Worm (Caenorhabditis elegans) whole organism, L2 larva: ENCODE results near the gene F19C6.5.

Experiments used
- C34F6.9 ChIP-seq: fragments of 150-350 bp; optimal IDR thresholded peaks from 2 replicates; lab custom pipeline; 2014; ENCODE audit warnings: missing biosample characterization, missing genetic modification characterization
- F13H6.1 ChIP-seq: sonication (generic microtip); optimal IDR thresholded peaks from 2 replicates; lab custom pipeline; 2016; ENCODE audit warnings: missing genetic modification characterization, missing compliant biosample characterization
- R02D3.7 ChIP-seq: fragments of 150-350 bp; optimal IDR thresholded peaks from 2 replicates; lab custom pipeline; 2014; ENCODE audit warnings: missing biosample characterization, missing genetic modification characterization
- Y55F3AM.14 ChIP-seq: fragments of 200-800 bp; sonication (Bioruptor generic); optimal IDR thresholded peaks from 2 replicates; lab custom pipeline; 2018; ENCODE audit warnings: mild to moderate bottlenecking, missing genetic modification characterization, missing compliant biosample characterization
- ZK546.5 ChIP-seq: sonication (generic microtip); optimal IDR thresholded peaks from 2 replicates; lab custom pipeline; 2017; ENCODE audit warnings: missing biosample characterization, missing genetic modification characterization
- alr-1 ChIP-seq: fragments of 150-350 bp; optimal IDR thresholded peaks from 2 replicates; lab custom pipeline; 2014; ENCODE audit warnings: missing biosample characterization, missing genetic modification characterization
- aly-2 ChIP-seq: fragments of 150-350 bp; optimal IDR thresholded peaks from 2 replicates; lab custom pipeline; 2014; ENCODE audit warnings: missing biosample characterization, missing genetic modification characterization
- ama-1 ChIP-seq: fragments of 150-350 bp; optimal IDR thresholded peaks from 2 replicates; lab custom pipeline; 2018; ENCODE audit warnings: inconsistent platforms
- blmp-1 ChIP-seq: sonication (generic microtip); optimal IDR thresholded peaks from 2 replicates; lab custom pipeline; 2017; ENCODE audit warnings: missing genetic modification characterization, mild to moderate bottlenecking, missing compliant biosample characterization, antibody characterized with exemption, moderate library complexity; ENCODE audit not compliant: insufficient read depth
- ceh-16 ChIP-seq: fragments of 150-350 bp; optimal IDR thresholded peaks from 2 replicates; lab custom pipeline; 2014; ENCODE audit warnings: missing biosample characterization, missing genetic modification characterization
- ceh-82 ChIP-seq: fragments of 150-350 bp; optimal IDR thresholded peaks from 2 replicates; lab custom pipeline; 2014; ENCODE audit warnings: missing biosample characterization, missing genetic modification characterization
- crh-2 ChIP-seq: sonication (generic microtip); optimal IDR thresholded peaks from 2 replicates; lab custom pipeline; 2017; ENCODE audit warnings: missing biosample characterization, missing genetic modification characterization
- dmd-4 ChIP-seq: sonication (generic microtip); optimal IDR thresholded peaks from 2 replicates; lab custom pipeline; 2017; ENCODE audit warnings: missing biosample characterization, missing genetic modification characterization
- egl-27 ChIP-seq: sonication (generic microtip); optimal IDR thresholded peaks from 3 replicates; lab custom pipeline; 2017; ENCODE audit warnings: missing biosample characterization, missing genetic modification reagents, missing genetic modification characterization
- elt-1 ChIP-seq: fragments of 150-350 bp; optimal IDR thresholded peaks from 2 replicates; lab custom pipeline; 2014; ENCODE audit warnings: missing biosample characterization, missing genetic modification characterization
- elt-3 ChIP-seq: sonication (generic microtip); optimal IDR thresholded peaks from 2 replicates; lab custom pipeline; 2017; ENCODE audit warnings: missing biosample characterization, missing genetic modification characterization
- fos-1 ChIP-seq: fragments of 150-350 bp; optimal IDR thresholded peaks from 2 replicates; lab custom pipeline; 2014; ENCODE audit warnings: missing biosample characterization, missing genetic modification characterization
- gmeb-1 ChIP-seq: fragments of 150-350 bp; optimal IDR thresholded peaks from 2 replicates; lab custom pipeline; 2014; ENCODE audit warnings: missing biosample characterization, missing genetic modification characterization
- lin-11 ChIP-seq: fragments of 150-350 bp; sonication (generic microtip); optimal IDR thresholded peaks from 2 replicates; lab custom pipeline; 2014; ENCODE audit warnings: missing biosample characterization, missing genetic modification characterization, inconsistent platforms, mixed read lengths
- lin-13 ChIP-seq: fragments of 150-350 bp; optimal IDR thresholded peaks from 2 replicates; lab custom pipeline; 2014; ENCODE audit warnings: missing biosample characterization, missing genetic modification reagents, missing genetic modification characterization
- lsy-2 ChIP-seq, 2 experiments: fragments of 150-350 bp in 1 of 2; sonication (generic microtip) in 1 of 2; optimal IDR thresholded peaks; 2 replicates each; lab custom pipeline; 2014 to 2017; ENCODE audit warnings: missing biosample characterization in 2 of 2, missing genetic modification characterization in 2 of 2
- mab-5 ChIP-seq: fragments of 150-350 bp; optimal IDR thresholded peaks from 2 replicates; lab custom pipeline; 2014; ENCODE audit warnings: missing biosample characterization, missing genetic modification characterization
- mbf-1 ChIP-seq: sonication (generic microtip); optimal IDR thresholded peaks from 2 replicates; lab custom pipeline; 2017; ENCODE audit warnings: missing biosample characterization, missing genetic modification characterization
- mdl-1 ChIP-seq, 2 experiments: fragments of 150-350 bp in 1 of 2; sonication (generic microtip) in 1 of 2; optimal IDR thresholded peaks; 2 replicates each; lab custom pipeline; 2017; ENCODE audit warnings: missing biosample characterization in 2 of 2, missing genetic modification characterization in 2 of 2
- nhr-10 ChIP-seq: sonication (generic microtip); optimal IDR thresholded peaks from 2 replicates; lab custom pipeline; 2017; ENCODE audit warnings: missing biosample characterization, missing genetic modification characterization
- nhr-11 ChIP-seq: fragments of 150-350 bp; optimal IDR thresholded peaks from 2 replicates; lab custom pipeline; 2014; ENCODE audit warnings: missing biosample characterization, missing genetic modification characterization
- nhr-12 ChIP-seq: fragments of 150-350 bp; optimal IDR thresholded peaks from 2 replicates; lab custom pipeline; 2014; ENCODE audit warnings: missing biosample characterization, missing genetic modification characterization
- nhr-129 ChIP-seq: fragments of 150-350 bp; optimal IDR thresholded peaks from 2 replicates; lab custom pipeline; 2014; ENCODE audit warnings: missing biosample characterization, missing genetic modification characterization
- nhr-21 ChIP-seq: fragments of 150-350 bp; optimal IDR thresholded peaks from 2 replicates; lab custom pipeline; 2014; ENCODE audit warnings: missing biosample characterization, missing genetic modification characterization
- nhr-23 ChIP-seq: fragments of 150-350 bp; optimal IDR thresholded peaks from 2 replicates; lab custom pipeline; 2014; ENCODE audit warnings: missing biosample characterization, missing genetic modification reagents, missing genetic modification characterization
- nhr-237 ChIP-seq: fragments of 150-350 bp; optimal IDR thresholded peaks from 2 replicates; lab custom pipeline; 2014; ENCODE audit warnings: missing biosample characterization, missing genetic modification characterization
- nhr-25 ChIP-seq: fragments of 150-350 bp; sonication (generic microtip); optimal IDR thresholded peaks from 3 replicates; lab custom pipeline; 2014; ENCODE audit warnings: missing biosample characterization, missing genetic modification characterization
- nhr-6 ChIP-seq: fragments of 150-350 bp; optimal IDR thresholded peaks from 2 replicates; lab custom pipeline; 2014; ENCODE audit warnings: missing biosample characterization, missing genetic modification characterization
- nhr-77 ChIP-seq: fragments of 150-350 bp; optimal IDR thresholded peaks from 2 replicates; lab custom pipeline; 2014; ENCODE audit warnings: missing biosample characterization, missing genetic modification characterization
- peb-1 ChIP-seq: fragments of 150-350 bp; optimal IDR thresholded peaks from 2 replicates; lab custom pipeline; 2014; ENCODE audit warnings: missing biosample characterization, missing genetic modification characterization
- sem-4 ChIP-seq: fragments of 150-350 bp; optimal IDR thresholded peaks from 2 replicates; lab custom pipeline; 2014; ENCODE audit warnings: missing biosample characterization, missing genetic modification reagents, missing genetic modification characterization
- skn-1 ChIP-seq: sonication (generic microtip); optimal IDR thresholded peaks from 2 replicates; lab custom pipeline; 2017; ENCODE audit warnings: missing biosample characterization, missing genetic modification characterization
- sma-3 ChIP-seq: sonication (generic microtip); optimal IDR thresholded peaks from 2 replicates; lab custom pipeline; 2016; ENCODE audit warnings: missing genetic modification reagents, missing genetic modification characterization, missing compliant biosample characterization
- sma-9 ChIP-seq, 2 experiments: fragments of 150-350 bp in 1 of 2; sonication (generic microtip) in 1 of 2; optimal IDR thresholded peaks; 2 replicates each; lab custom pipeline; 2014 to 2016; ENCODE audit warnings: missing genetic modification characterization in 2 of 2, mild to moderate bottlenecking in 1 of 2, missing biosample characterization in 1 of 2, missing compliant biosample characterization in 1 of 2, missing genetic modification reagents in 1 of 2, moderate library complexity in 1 of 2
- snpc-4 ChIP-seq: fragments of 150-350 bp; optimal IDR thresholded peaks from 2 replicates; lab custom pipeline; 2014; ENCODE audit warnings: missing biosample characterization, missing genetic modification characterization
- unc-39 ChIP-seq: fragments of 150-350 bp; optimal IDR thresholded peaks from 2 replicates; lab custom pipeline; 2014; ENCODE audit warnings: missing biosample characterization, missing genetic modification characterization
- unc-55 ChIP-seq: fragments of 150-350 bp; sonication (generic microtip); optimal IDR thresholded peaks from 3 replicates; lab custom pipeline; 2014; ENCODE audit warnings: missing biosample characterization, missing genetic modification reagents, missing genetic modification characterization
- unc-62 ChIP-seq: fragments of 150-350 bp; optimal IDR thresholded peaks from 2 replicates; lab custom pipeline; 2014; ENCODE audit warnings: missing biosample characterization, missing genetic modification reagents, missing genetic modification characterization
- zag-1 ChIP-seq: fragments of 150-350 bp; optimal IDR thresholded peaks from 2 replicates; lab custom pipeline; 2014; ENCODE audit warnings: missing biosample characterization, missing genetic modification characterization
- ztf-1 ChIP-seq: fragments of 200-800 bp; sonication (Bioruptor generic); conservative IDR thresholded peaks from 2 replicates; pipeline ENCODE4 v1.3.6; 2022; ENCODE audit warnings: missing genetic modification characterization, missing compliant biosample characterization
- ztf-11 ChIP-seq: sonication (generic microtip); optimal IDR thresholded peaks from 2 replicates; lab custom pipeline; 2017; ENCODE audit warnings: missing biosample characterization, missing genetic modification characterization
- ztf-4 ChIP-seq: fragments of 150-350 bp; optimal IDR thresholded peaks from 2 replicates; lab custom pipeline; 2014; ENCODE audit warnings: missing biosample characterization, missing genetic modification characterization

The F19C6.5 gene

ce11 chrX:9984889-9985404 is at the start of gene F19C6.5:
Gene F19C6.5, minus strand, starts transcription at chrX:9984939.
- TF ChIP-seq fos-1 (tag; lab: Kevin White, UChicago) (peak; percentile 5), skn-1 (tag; lab: Kevin White, UChicago) (no peak)
- TF ChIP-seq, all 48 proteins: peak for 1

ce11 chrX:10030836-10031235 is 46.1 kb upstream of the F19C6.5 start, which contains the start of gene sek-6:
Gene sek-6, plus strand, starts transcription at chrX:10031150.
- TF ChIP-seq nhr-6 (tag; lab: Kevin White, UChicago): no peak
- peak; percentile 8 for TF ChIP-seq fos-1 (tag; lab: Kevin White, UChicago)

ce11 chrX:10027556-10027955 is 42.8 kb upstream of the F19C6.5 start, which contains the start of gene mkk-4:
Gene mkk-4, plus strand, starts transcription at chrX:10027856.
- no peak for TF ChIP-seq snpc-4 (tag; lab: Kevin White, UChicago)
- TF ChIP-seq nhr-23 (tag; lab: Kevin White, UChicago): no peak
- no peak for TF ChIP-seq lin-13
- TF ChIP-seq, all 48 proteins: peak for 0

- TF ChIP-seq nhr-237: no peak
- no peak for TF ChIP-seq lin-11 (tag; lab: Kevin White, UChicago)
- TF ChIP-seq ztf-1 (GFP tag; lab: Robert Waterston, UW): no peak
- peak in 1 of 2 experiments; percentile 51 for TF ChIP-seq lsy-2 (tag; optimal IDR thresholded peaks at IDR 0.05; lab: Kevin White, UChicago)
- TF ChIP-seq peb-1 (tag; lab: Kevin White, UChicago): no peak
- TF ChIP-seq nhr-11 (tag; lab: Kevin White, UChicago): no peak
- peak; percentile 69 for TF ChIP-seq F13H6.1 (tag; lab: Kevin White, UChicago)
- no peak for TF ChIP-seq dmd-4
- peak in 1 of 2 experiments; percentile 1 for TF ChIP-seq mdl-1 (tag; optimal IDR thresholded peaks at IDR 0.05; lab: Kevin White, UChicago)
- peak; percentile 20 for TF ChIP-seq ceh-16 (tag; lab: Kevin White, UChicago)
- TF ChIP-seq nhr-21: peak; percentile 26
- TF ChIP-seq nhr-12 (tag; lab: Kevin White, UChicago): no peak
- peak; percentile 43 for TF ChIP-seq nhr-25 (tag; lab: Kevin White, UChicago)
- TF ChIP-seq mab-5: peak; percentile 51
- peak; percentile 63 for TF ChIP-seq zag-1
- no peak for TF ChIP-seq gmeb-1 (tag; lab: Kevin White, UChicago)
- peak; percentile 83 for TF ChIP-seq nhr-129 (tag; lab: Kevin White, UChicago)
- no peak for TF ChIP-seq mbf-1
- TF ChIP-seq nhr-6 (tag; lab: Kevin White, UChicago): peak; percentile 59
- TF ChIP-seq sma-3 (GFP tag; lab: Kevin White, UChicago): peak; percentile 23
- TF ChIP-seq blmp-1 (tag; lab: Kevin White, UChicago): no peak
- no peak for TF ChIP-seq egl-27 (tag; lab: Kevin White, UChicago)
- TF ChIP-seq nhr-23 (tag; lab: Kevin White, UChicago): no peak
- no peak for TF ChIP-seq nhr-77 (tag; lab: Kevin White, UChicago)
- peak; percentile 58 for TF ChIP-seq C34F6.9 (tag; lab: Kevin White, UChicago)
- no peak for TF ChIP-seq aly-2 (tag; lab: Kevin White, UChicago)
- TF ChIP-seq unc-39 (tag; lab: Kevin White, UChicago): no peak
- TF ChIP-seq alr-1: no peak
- peak; percentile 59 for TF ChIP-seq sma-9 (GFP tag; optimal IDR thresholded peaks at IDR 0.05; lab: Kevin White, UChicago)
- no peak for TF ChIP-seq sma-9 (tag; optimal IDR thresholded peaks at IDR 0.05; lab: Kevin White, UChicago)
- TF ChIP-seq lin-13: peak; percentile 13
- no peak for TF ChIP-seq unc-62
- no peak for TF ChIP-seq skn-1 (tag; lab: Kevin White, UChicago)
- no peak for TF ChIP-seq ztf-11
- peak; percentile 46 for TF ChIP-seq unc-55 (GFP tag; lab: Kevin White, UChicago)
- TF ChIP-seq ztf-4: no peak
- TF ChIP-seq Y55F3AM.14: no peak
- TF ChIP-seq ZK546.5 (tag; lab: Kevin White, UChicago): no peak
- TF ChIP-seq snpc-4 (tag; lab: Kevin White, UChicago): no peak
- peak; percentile 67 for TF ChIP-seq crh-2 (tag; lab: Kevin White, UChicago)
- TF ChIP-seq sem-4 (tag; lab: Kevin White, UChicago): peak; percentile 43
- no peak for TF ChIP-seq nhr-10 (tag; lab: Kevin White, UChicago)
- no peak for TF ChIP-seq ama-1 (lab: Kevin White, UChicago)
- TF ChIP-seq ceh-82 (tag; lab: Kevin White, UChicago): no peak
- no peak for TF ChIP-seq elt-3
- TF ChIP-seq elt-1 (tag; lab: Kevin White, UChicago): no peak
- no peak for TF ChIP-seq R02D3.7
Measured at ce11 chrX:10026347-10026746, 41.6 kb upstream of the F19C6.5 start.
